Fruit fly (Drosophila melanogaster): ENCODE results near the gene CG12379.

The CG12379 gene

DNA sequence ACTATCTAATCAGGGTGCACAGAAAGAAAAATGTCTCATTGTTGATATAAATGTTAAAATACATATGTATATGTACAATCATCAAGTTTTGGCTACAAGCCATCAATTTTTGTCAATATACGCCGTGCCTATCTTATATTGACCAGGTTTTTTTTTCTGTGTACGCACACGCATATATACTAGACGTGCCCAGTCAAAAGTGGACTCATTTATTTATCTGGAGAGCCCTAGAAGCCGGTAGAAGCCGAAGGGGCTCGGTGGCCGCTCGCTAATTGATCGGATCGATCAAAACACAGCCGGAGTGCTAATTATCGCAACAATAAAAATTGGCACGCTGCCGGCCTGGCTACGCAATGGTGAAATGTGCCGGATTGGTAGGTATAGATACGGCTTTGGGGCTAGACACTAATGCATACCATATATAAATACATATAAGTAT lies 6.5 kb upstream of the CG12379 start (continued):
- TF ChIP-seq eg (GFP tag; IDR thresholded peaks at IDR 0.05) (peak; percentile 78), CG8119 (GFP tag; IDR thresholded peaks at IDR 0.05) (peak; percentile 56; the same call in 2 of the 3 replicates), topi (GFP tag; optimal IDR thresholded peaks at IDR 0.05) (peak; percentile 69), CG11762 (GFP tag; optimal IDR thresholded peaks at IDR 0.05; ENCODE audit: insufficient read depth) (no peak), CG11902 (GFP tag; optimal IDR thresholded peaks at IDR 0.05) (peak; percentile 23), lz (GFP tag; optimal IDR thresholded peaks at IDR 0.05) (peak; percentile 67), esn (GFP tag; optimal IDR thresholded peaks at IDR 0.05) (peak; percentile 71), Hr38 (GFP tag; optimal IDR thresholded peaks at IDR 0.05) (no peak), Gug (GFP tag; IDR thresholded peaks at IDR 0.05) (peak; percentile 52; the same call in 1 of the 2 replicates), OdsH (GFP tag; optimal IDR thresholded peaks at IDR 0.05) (peak; percentile 46)

DNA sequence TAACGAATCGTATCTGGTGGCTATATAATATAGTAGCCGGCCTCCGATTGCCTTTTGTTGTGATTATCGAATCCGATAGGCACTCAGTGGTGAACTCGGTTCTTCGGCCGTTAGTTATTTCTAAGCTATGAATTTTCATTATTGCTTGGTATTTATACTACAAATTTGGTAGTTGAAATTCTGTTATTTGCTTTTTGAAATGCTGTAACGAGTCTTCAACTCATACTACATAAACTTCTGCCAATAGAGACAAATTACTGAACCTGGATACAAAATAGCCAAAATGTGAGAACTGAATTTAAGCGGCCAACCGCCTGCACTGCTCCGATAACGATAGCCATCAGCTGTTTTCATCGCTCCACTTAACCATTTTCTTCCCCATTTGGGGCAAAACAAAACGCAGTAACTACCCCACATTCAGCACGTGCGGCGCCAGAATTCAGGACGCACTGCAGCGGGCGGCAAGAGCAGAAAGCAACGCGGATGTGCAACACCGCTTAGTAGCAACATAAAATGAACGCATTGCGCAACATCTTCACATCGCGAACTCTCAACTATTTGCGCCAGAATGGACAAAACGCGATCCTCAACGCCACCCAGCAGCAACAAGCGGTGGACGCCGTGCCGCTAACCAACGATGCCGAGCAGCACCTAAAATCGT lies 5.2 kb upstream of the CG12379 start, which contains the start of the genes CG11679 and CG8206:
TSS of gene CG11679 (minus strand) at position 65 of the 661 bp plus-strand sequence.
TSS of gene CG8206 (plus strand) at position 341 of the 661 bp plus-strand sequence.
- TF ChIP-seq CG10631 (GFP tag; optimal IDR thresholded peaks at IDR 0.05) (peak; percentile 26), CG11762 (GFP tag; optimal IDR thresholded peaks at IDR 0.05; ENCODE audit: insufficient read depth) (no peak), dsx (GFP tag; optimal IDR thresholded peaks at IDR 0.05; ENCODE audit: poor library complexity, severe bottlenecking) (no peak), Sox15 (GFP tag; optimal IDR thresholded peaks at IDR 0.05) (peak; percentile 15), CG8119 (GFP tag; IDR thresholded peaks at IDR 0.05) (no peak), CG6808 (GFP tag; optimal IDR thresholded peaks at IDR 0.05) (no peak), CG3919 (GFP tag; optimal IDR thresholded peaks at IDR 0.05) (peak; percentile 12), CG15336 (GFP tag; IDR thresholded peaks at IDR 0.05) (0 out of 2 replicates have a peak, but pooled peaks have one; percentile 23), Lpt (GFP tag; optimal IDR thresholded peaks at IDR 0.05) (no peak), Eip78C (GFP tag) (peak; percentile 79), net (GFP tag; optimal IDR thresholded peaks at IDR 0.05) (no peak), CG32006 (GFP tag; optimal IDR thresholded peaks at IDR 0.05) (peak; percentile 39), Gug (GFP tag; IDR thresholded peaks at IDR 0.05) (no peak), CG11294 (GFP tag; IDR thresholded peaks at IDR 0.05) (peak; percentile 22; the same call in 1 of the 2 replicates), eg (GFP tag; IDR thresholded peaks at IDR 0.05) (peak; percentile 34; the same call in 1 of the 3 replicates), Met (GFP tag; optimal IDR thresholded peaks at IDR 0.05) (peak; percentile 36), topi (GFP tag; optimal IDR thresholded peaks at IDR 0.05) (peak; percentile 55), CG8319 (GFP tag; optimal IDR thresholded peaks at IDR 0.05) (no peak), CG6163 (GFP tag; IDR thresholded peaks at IDR 0.05) (0 out of 3 replicates have a peak, but pooled peaks have one; percentile 20), CG1621 (tag; optimal IDR thresholded peaks at IDR 0.05) (no peak), cyc (GFP tag; optimal IDR thresholded peaks at IDR 0.05) (peak; percentile 51), spab (GFP tag; optimal IDR thresholded peaks at IDR 0.05) (no peak), dac (GFP tag; optimal IDR thresholded peaks at IDR 0.05) (no peak), Ets21C (GFP tag; optimal IDR thresholded peaks at IDR 0.05) (peak; percentile 39), fd59A (GFP tag; optimal IDR thresholded peaks at IDR 0.05) (no peak), OdsH (GFP tag; optimal IDR thresholded peaks at IDR 0.05) (peak; percentile 48), pdm3 (GFP tag; optimal IDR thresholded peaks at IDR 0.05) (peak; percentile 32), CG31627 (GFP tag; optimal IDR thresholded peaks at IDR 0.05) (peak; percentile 50), fkh (GFP tag; optimal IDR thresholded peaks at IDR 0.05) (no peak), Smox (GFP tag; optimal IDR thresholded peaks at IDR 0.05) (peak; percentile 16), achi (GFP tag; optimal IDR thresholded peaks at IDR 0.05) (peak; percentile 30), CG9139 (GFP tag; optimal IDR thresholded peaks at IDR 0.05) (no peak), CG3032 (tag; optimal IDR thresholded peaks at IDR 0.05) (peak; percentile 50), CG8632 (GFP tag; optimal IDR thresholded peaks at IDR 0.05) (no peak), Sox14 (GFP tag; optimal IDR thresholded peaks at IDR 0.05) (peak; percentile 57), Hr38 (GFP tag; optimal IDR thresholded peaks at IDR 0.05) (no peak), CG6276 (GFP tag; optimal IDR thresholded peaks at IDR 0.05) (no peak), fd85E (GFP tag; optimal IDR thresholded peaks at IDR 0.05) (no peak), Sox102F (GFP tag; optimal IDR thresholded peaks at IDR 0.05) (no peak), CG11902 (GFP tag; optimal IDR thresholded peaks at IDR 0.05) (no peak), CG6854 (GFP tag; optimal IDR thresholded peaks at IDR 0.05) (no peak), Eip75B (GFP tag; optimal IDR thresholded peaks at IDR 0.05) (peak; percentile 45), CG4318 (GFP tag; optimal IDR thresholded peaks at IDR 0.05) (no peak), CG10669 (GFP tag; optimal IDR thresholded peaks at IDR 0.05) (no peak), Ets96B (tag; optimal IDR thresholded peaks at IDR 0.05) (peak; percentile 33)

All from whole organism, prepupa.